Fruit fly (Drosophila melanogaster) Kc167 (cell line): ENCODE results near the gene drl.

Source experiments
- Myc ChIP-seq: fragments of >200 bp; optimal IDR thresholded peaks from 2 replicates; lab custom pipeline; 2017; ENCODE audit warnings: missing external identifiers
- Sin3A ChIP-seq: fragments of >200 bp; optimal IDR thresholded peaks from 2 replicates; lab custom pipeline; 2018; ENCODE audit warnings: missing external identifiers
- h ChIP-seq: fragments of >200 bp; optimal IDR thresholded peaks from 3 replicates; lab custom pipeline; 2018; ENCODE audit warnings: missing external identifiers
- insv ChIP-seq: fragments of >200 bp; optimal IDR thresholded peaks from 3 replicates; lab custom pipeline; 2018; ENCODE audit warnings: missing external identifiers
- psq ChIP-seq: fragments of >200 bp; optimal IDR thresholded peaks from 2 replicates; lab custom pipeline; 2017; ENCODE audit warnings: missing external identifiers
- ttk ChIP-seq: sonication (Bioruptor generic); optimal IDR thresholded peaks from 2 replicates; lab custom pipeline; 2017; ENCODE audit warnings: missing external identifiers

drl gene

dm6 chr2L:19158005-19158666 lies 32.0 kb upstream of the drl start:
- no peak for TF ChIP-seq Sin3A (lab: Kevin White, UChicago)
- no peak for TF ChIP-seq psq
- no peak for TF ChIP-seq Myc
- TF ChIP-seq ttk (lab: Kevin White, UChicago): no peak
- TF ChIP-seq insv: no peak
- no peak for TF ChIP-seq h (lab: Kevin White, UChicago)

dm6 chr2L:19158679-19159551 lies 31.2 kb upstream of the drl start:
- TF ChIP-seq h (lab: Kevin White, UChicago) (no peak), insv (no peak), Myc (no peak), ttk (lab: Kevin White, UChicago) (no peak), Sin3A (lab: Kevin White, UChicago) (no peak), psq (no peak)

- TF ChIP-seq Sin3A (lab: Kevin White, UChicago) (no peak), ttk (lab: Kevin White, UChicago) (no peak), psq (no peak), insv (no peak), h (lab: Kevin White, UChicago) (no peak), Myc (no peak)
Observed at dm6 chr2L:19159552-19160406, 30.4 kb upstream of the drl start.

dm6 chr2L:19161307-19161999 lies 28.7 kb upstream of the drl start:
- TF ChIP-seq Sin3A (lab: Kevin White, UChicago) (no peak), ttk (lab: Kevin White, UChicago) (no peak), h (lab: Kevin White, UChicago) (no peak)

- no peak for TF ChIP-seq h (lab: Kevin White, UChicago)
Observed at dm6 chr2L:19162330-19163100, 27.6 kb upstream of the drl start.

dm6 chr2L:19163143-19163974 lies 26.8 kb upstream of the drl start:
- no peak for TF ChIP-seq ttk (lab: Kevin White, UChicago)
- no peak for TF ChIP-seq Myc

- TF ChIP-seq Sin3A (lab: Kevin White, UChicago): no peak
- no peak for TF ChIP-seq h (lab: Kevin White, UChicago)
Observed at dm6 chr2L:19163975-19164371, 26.2 kb upstream of the drl start.

dm6 chr2L:19164933-19165813 lies 25.0 kb upstream of the drl start:
- TF ChIP-seq ttk (lab: Kevin White, UChicago) (no peak), psq (no peak), h (lab: Kevin White, UChicago) (no peak), Myc (no peak), Sin3A (lab: Kevin White, UChicago) (no peak), insv (no peak)

dm6 chr2L:19165998-19166397 lies 24.1 kb upstream of the drl start:
- TF ChIP-seq ttk (lab: Kevin White, UChicago) (no peak), psq (no peak), h (lab: Kevin White, UChicago) (no peak), insv (no peak), Myc (no peak), Sin3A (lab: Kevin White, UChicago) (no peak)

- no peak for TF ChIP-seq h (lab: Kevin White, UChicago)
Observed at dm6 chr2L:19167135-19167681, 22.9 kb upstream of the drl start.
